Worm (Caenorhabditis elegans) whole organism, early embryonic: ENCODE data around the gene srh-183.

Experiments used
- F13C5.2 ChIP-seq: sonication (generic microtip); optimal IDR thresholded peaks from 2 replicates; lab custom pipeline; 2017; ENCODE audit warnings: mild to moderate bottlenecking, missing genetic modification characterization, inconsistent platforms, missing compliant biosample characterization
- aly-1 ChIP-seq: sonication (generic microtip); optimal IDR thresholded peaks from 2 replicates; lab custom pipeline; 2016; ENCODE audit warnings: missing genetic modification characterization, missing compliant biosample characterization
- ama-1 ChIP-seq: fragments of 150-350 bp; optimal IDR thresholded peaks from 2 replicates; lab custom pipeline; 2014
- ets-7 ChIP-seq: sonication (generic microtip); optimal IDR thresholded peaks from 2 replicates; lab custom pipeline; 2016; ENCODE audit warnings: missing genotype, missing genetic modification characterization, missing compliant biosample characterization
- hmg-4 ChIP-seq: fragments of 200-800 bp; sonication (Bioruptor generic); optimal IDR thresholded peaks from 2 replicates; lab custom pipeline; 2018; ENCODE audit warnings: mild to moderate bottlenecking, missing genetic modification characterization, missing compliant biosample characterization
- hnd-1 ChIP-seq: sonication (generic microtip); optimal IDR thresholded peaks from 2 replicates; lab custom pipeline; 2016; ENCODE audit warnings: missing genetic modification characterization, missing compliant biosample characterization
- tbx-11 ChIP-seq: fragments of 200-800 bp; sonication (Bioruptor generic); IDR thresholded peaks from 2 replicates; pipeline ENCODE4 v1.3.6; 2022; ENCODE audit warnings: missing genetic modification characterization, missing compliant biosample characterization
- tbx-37 ChIP-seq: fragments of 200-800 bp; sonication (Bioruptor generic); conservative IDR thresholded peaks from 2 replicates; pipeline ENCODE4 v1.3.6; 2022; ENCODE audit warnings: missing genetic modification reagents, missing genetic modification characterization, missing compliant biosample characterization

- TF ChIP-seq F13C5.2 (tag; lab: Kevin White, UChicago), result no peak
- no peak for TF ChIP-seq hnd-1 (tag; lab: Kevin White, UChicago)
- TF ChIP-seq hmg-4, result no peak
- no peak for TF ChIP-seq tbx-11 (GFP tag; lab: Robert Waterston, UW)
- TF ChIP-seq aly-1, result no peak
- TF ChIP-seq tbx-37, result no peak
- no peak for TF ChIP-seq ets-7
- TF ChIP-seq ama-1 (lab: Kevin White, UChicago), result no peak
Observed at ce11 chrV:19946529-19946928, 31.6 kb downstream of the srh-183 start, which contains the start of gene dhs-24.
